Worm (Caenorhabditis elegans): ENCODE data around the gene clec-185.

DNA sequence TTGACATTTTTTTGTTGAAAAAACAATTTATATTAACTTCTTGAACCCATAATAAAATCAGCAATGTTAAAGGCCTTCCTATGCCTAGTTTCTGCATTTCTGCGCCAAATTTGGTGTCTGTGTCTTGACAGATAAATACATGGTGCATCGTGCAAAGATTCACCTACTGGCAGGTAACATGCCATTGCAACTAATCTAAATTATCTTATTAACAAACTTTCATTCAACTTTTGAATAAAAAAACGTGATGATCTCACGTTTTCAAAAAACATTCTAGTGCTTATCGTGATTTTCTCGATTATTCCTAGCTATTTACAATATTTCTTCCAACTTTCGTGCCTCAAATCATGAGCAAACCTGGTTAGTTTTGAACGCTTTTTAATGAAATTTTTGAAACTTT lies 18.2 kb downstream of the clec-185 start, which contains the start of gene C25G4.7:
- no peak for TF ChIP-seq nhr-28 (tag; optimal IDR thresholded peaks at IDR 0.05)
- no peak for TF ChIP-seq zip-8 (tag; optimal IDR thresholded peaks at IDR 0.05)
- TF ChIP-seq unc-62 (GFP tag; optimal IDR thresholded peaks at IDR 0.05) = no peak
- no peak for TF ChIP-seq ceh-39 (tag; optimal IDR thresholded peaks at IDR 0.05)
- no peak for TF ChIP-seq pha-4 (tag; optimal IDR thresholded peaks at IDR 0.05)
- no peak for TF ChIP-seq sptf-1 (tag; optimal IDR thresholded peaks at IDR 0.05)
- TF ChIP-seq nhr-237 (tag; optimal IDR thresholded peaks at IDR 0.05) = no peak
- no peak for TF ChIP-seq ztf-11 (tag; optimal IDR thresholded peaks at IDR 0.05)
- TF ChIP-seq ceh-83 (GFP tag; optimal IDR thresholded peaks at IDR 0.05) = no peak

Measured in whole organism, mixed stage, embryonic.